Fruit fly (Drosophila melanogaster): ENCODE results near the gene vn.

vn gene

DNA sequence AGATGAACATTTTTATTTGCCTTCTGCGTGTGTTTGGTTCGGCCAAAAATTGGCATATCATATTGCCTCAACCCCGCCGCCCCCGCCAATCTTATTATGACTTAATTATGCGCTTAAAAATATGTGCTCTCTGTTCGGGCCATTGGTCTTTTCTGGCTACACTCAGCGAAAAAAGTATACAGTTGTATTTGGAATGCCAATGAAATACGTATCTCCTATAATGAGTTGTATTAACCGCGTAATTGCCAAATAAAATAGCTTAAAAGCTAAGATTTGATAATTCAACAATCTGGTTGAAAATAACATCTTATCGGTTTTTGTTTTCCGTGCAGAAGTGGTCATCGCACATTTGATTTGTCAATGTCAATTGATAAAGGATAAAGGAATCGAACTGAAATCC is 25.4 kb downstream of the vn start (continued):
- peak; percentile 16 for TF ChIP-seq CG6792 (GFP tag; optimal IDR thresholded peaks at IDR 0.05)
- peak; percentile 23 for TF ChIP-seq OdsH (GFP tag; optimal IDR thresholded peaks at IDR 0.05)
- TF ChIP-seq CG6854 (GFP tag; optimal IDR thresholded peaks at IDR 0.05): no peak
- TF ChIP-seq Ets21C (GFP tag; optimal IDR thresholded peaks at IDR 0.05): no peak
- TF ChIP-seq CG31627 (GFP tag; optimal IDR thresholded peaks at IDR 0.05): peak; percentile 40
- TF ChIP-seq Hr39 (GFP tag; optimal IDR thresholded peaks at IDR 0.05): peak; percentile 60
- TF ChIP-seq pdm3 (GFP tag; optimal IDR thresholded peaks at IDR 0.05): peak; percentile 10
- peak; percentile 33 for TF ChIP-seq esn (GFP tag; optimal IDR thresholded peaks at IDR 0.05)
- TF ChIP-seq eg (GFP tag; IDR thresholded peaks at IDR 0.05): no peak
- peak; percentile 29 for TF ChIP-seq Smox (GFP tag; optimal IDR thresholded peaks at IDR 0.05)
- TF ChIP-seq CG9139 (GFP tag; optimal IDR thresholded peaks at IDR 0.05): no peak
- no peak for TF ChIP-seq CG7368 (GFP tag; optimal IDR thresholded peaks at IDR 0.05)
- peak; percentile 1 for TF ChIP-seq CG32006 (GFP tag; optimal IDR thresholded peaks at IDR 0.05)
- no peak for TF ChIP-seq CG8319 (GFP tag; optimal IDR thresholded peaks at IDR 0.05)
- peak; percentile 46 for TF ChIP-seq Eip78C (GFP tag)
- peak; percentile 7 for TF ChIP-seq cyc (GFP tag; optimal IDR thresholded peaks at IDR 0.05)

DNA sequence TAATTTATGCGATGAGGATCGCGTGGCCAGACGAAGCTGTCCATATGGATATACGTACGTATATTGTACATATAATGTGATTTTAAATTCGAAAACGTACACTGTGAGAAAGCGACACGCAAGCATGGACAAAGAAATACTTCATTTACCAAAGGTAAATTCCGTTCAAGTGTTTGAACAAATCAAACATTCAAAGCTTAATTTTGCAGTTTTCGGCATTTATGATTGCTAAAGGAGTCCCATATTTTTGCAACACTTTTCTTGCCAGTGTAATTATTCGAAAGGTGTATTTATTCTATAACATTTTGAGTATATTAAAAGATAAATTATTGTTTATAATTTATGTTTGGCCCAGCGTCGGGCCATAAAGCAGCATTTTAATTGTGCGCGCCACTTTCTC is 26.2 kb downstream of the vn start:
- TF ChIP-seq pdm3 (GFP tag; optimal IDR thresholded peaks at IDR 0.05) (peak; percentile 43), net (GFP tag; optimal IDR thresholded peaks at IDR 0.05) (no peak), CG15336 (GFP tag; IDR thresholded peaks at IDR 0.05) (peak; percentile 43; the same call in 1 of the 2 replicates), CG3919 (GFP tag; optimal IDR thresholded peaks at IDR 0.05) (peak; percentile 13), topi (GFP tag; optimal IDR thresholded peaks at IDR 0.05) (peak; percentile 49), fd85E (GFP tag; optimal IDR thresholded peaks at IDR 0.05) (no peak), Ets21C (GFP tag; optimal IDR thresholded peaks at IDR 0.05) (peak; percentile 48), CG4318 (GFP tag; optimal IDR thresholded peaks at IDR 0.05) (no peak), vri (GFP tag; optimal IDR thresholded peaks at IDR 0.05) (peak; percentile 32), CG8119 (GFP tag; IDR thresholded peaks at IDR 0.05) (no peak; the same call in 2 of the 3 replicates), esn (GFP tag; optimal IDR thresholded peaks at IDR 0.05) (peak; percentile 45), Sox15 (GFP tag; optimal IDR thresholded peaks at IDR 0.05) (peak; percentile 34), Lpt (GFP tag; optimal IDR thresholded peaks at IDR 0.05) (peak; percentile 14), eg (GFP tag; IDR thresholded peaks at IDR 0.05) (peak; percentile 46; the same call in 1 of the 3 replicates), CG9139 (GFP tag; optimal IDR thresholded peaks at IDR 0.05) (no peak), CG10669 (GFP tag; optimal IDR thresholded peaks at IDR 0.05) (no peak), CG3032 (tag; optimal IDR thresholded peaks at IDR 0.05) (no peak), Smox (GFP tag; optimal IDR thresholded peaks at IDR 0.05) (peak; percentile 38), Eip78C (GFP tag) (peak; percentile 80), CG8632 (GFP tag; optimal IDR thresholded peaks at IDR 0.05) (peak; percentile 26), CG32006 (GFP tag; optimal IDR thresholded peaks at IDR 0.05) (peak; percentile 55), CG6163 (GFP tag; IDR thresholded peaks at IDR 0.05) (no peak), CG6854 (GFP tag; optimal IDR thresholded peaks at IDR 0.05) (no peak), CG31627 (GFP tag; optimal IDR thresholded peaks at IDR 0.05) (peak; percentile 58), CG8319 (GFP tag; optimal IDR thresholded peaks at IDR 0.05) (no peak), Sox102F (GFP tag; optimal IDR thresholded peaks at IDR 0.05) (no peak), CG6792 (GFP tag; optimal IDR thresholded peaks at IDR 0.05) (peak; percentile 4), lz (GFP tag; optimal IDR thresholded peaks at IDR 0.05) (peak; percentile 47), Sox14 (GFP tag; optimal IDR thresholded peaks at IDR 0.05) (peak; percentile 26), Gug (GFP tag; IDR thresholded peaks at IDR 0.05) (no peak; the same call in 1 of the 2 replicates), cyc (GFP tag; optimal IDR thresholded peaks at IDR 0.05) (peak; percentile 44), OdsH (GFP tag; optimal IDR thresholded peaks at IDR 0.05) (peak; percentile 35), CG11902 (GFP tag; optimal IDR thresholded peaks at IDR 0.05) (peak; percentile 40), CG10631 (GFP tag; optimal IDR thresholded peaks at IDR 0.05) (peak; percentile 19), achi (GFP tag; optimal IDR thresholded peaks at IDR 0.05) (peak; percentile 24), acj6 (GFP tag; optimal IDR thresholded peaks at IDR 0.05) (peak; percentile 41), Hr39 (GFP tag; optimal IDR thresholded peaks at IDR 0.05) (peak; percentile 65), Blimp-1 (GFP tag; optimal IDR thresholded peaks at IDR 0.05) (no peak), svp (GFP tag) (peak; percentile 73), Met (GFP tag; optimal IDR thresholded peaks at IDR 0.05) (peak; percentile 33), Hr4 (GFP tag; optimal IDR thresholded peaks at IDR 0.05) (peak; percentile 51), CG34406 (GFP tag; optimal IDR thresholded peaks at IDR 0.05) (peak; percentile 33), spab (GFP tag; optimal IDR thresholded peaks at IDR 0.05) (no peak)

Data from whole organism, prepupa.